Worm (Caenorhabditis elegans) whole organism, young adult: ENCODE data around the gene F36H1.3.

Experiments used
- B0035.1 ChIP-seq: sonication (generic microtip); optimal IDR thresholded peaks from 2 replicates; lab custom pipeline; 2016; ENCODE audit warnings: missing genetic modification characterization, mild to moderate bottlenecking, missing compliant biosample characterization, missing genotype, missing genetic modification reagents
- B0336.3 ChIP-seq: fragments of 200-800 bp; sonication (Bioruptor generic); IDR thresholded peaks from 2 replicates; pipeline ENCODE4 v1.3.6; 2022; ENCODE audit warnings: missing genetic modification characterization, missing compliant biosample characterization
- F10E7.11 ChIP-seq: sonication (generic microtip); optimal IDR thresholded peaks from 2 replicates; lab custom pipeline; 2017; ENCODE audit warnings: mild to moderate bottlenecking, missing genetic modification characterization, moderate library complexity, missing compliant biosample characterization
- F23B12.7 ChIP-seq: sonication (generic microtip); optimal IDR thresholded peaks from 2 replicates; lab custom pipeline; 2017; ENCODE audit warnings: missing genetic modification characterization, mild to moderate bottlenecking, missing compliant biosample characterization, antibody characterized with exemption, moderate library complexity; ENCODE audit not compliant: insufficient read depth
- F33H1.4 ChIP-seq: fragments of 200-800 bp; sonication (Bioruptor generic); IDR thresholded peaks from 2 replicates; pipeline ENCODE4 v1.3.6; 2022; ENCODE audit warnings: missing genetic modification reagents, missing genetic modification characterization, missing compliant biosample characterization
- F37B4.10 ChIP-seq: fragments of 200-800 bp; sonication (Bioruptor generic); IDR thresholded peaks from 2 replicates; pipeline ENCODE4 v1.3.6; 2022; ENCODE audit warnings: missing genetic modification characterization, missing compliant biosample characterization
- F52B5.7 ChIP-seq: sonication (generic microtip); optimal IDR thresholded peaks from 2 replicates; lab custom pipeline; 2016; ENCODE audit warnings: mild to moderate bottlenecking, missing genetic modification characterization, missing compliant biosample characterization
- F57A8.1 ChIP-seq: fragments of 200-800 bp; sonication (Bioruptor generic); optimal IDR thresholded peaks from 2 replicates; lab custom pipeline; 2018; ENCODE audit warnings: mild to moderate bottlenecking, missing genetic modification characterization, moderate library complexity, missing compliant biosample characterization
- F57C9.4 ChIP-seq: sonication (generic microtip); optimal IDR thresholded peaks from 2 replicates; lab custom pipeline; 2017; ENCODE audit warnings: mild to moderate bottlenecking, missing genetic modification characterization, missing compliant biosample characterization
- Y53G8AR.9 ChIP-seq: fragments of 200-800 bp; sonication (Bioruptor generic); conservative IDR thresholded peaks from 2 replicates; pipeline ENCODE4 v1.3.6; 2022; ENCODE audit warnings: missing genetic modification reagents, missing genetic modification characterization, missing compliant biosample characterization
- Y67H2A.10 ChIP-seq: fragments of 200-800 bp; sonication (Bioruptor generic); conservative IDR thresholded peaks from 2 replicates; pipeline ENCODE4 v1.3.6; 2022; ENCODE audit warnings: missing genetic modification reagents, missing genetic modification characterization, missing compliant biosample characterization
- Y79H2A.3 ChIP-seq: fragments of 200-800 bp; sonication (Bioruptor generic); conservative IDR thresholded peaks from 2 replicates; pipeline ENCODE4 v1.3.6; 2022; ENCODE audit warnings: missing genetic modification reagents, missing genetic modification characterization, missing compliant biosample characterization
- ZK185.1 ChIP-seq: sonication (generic microtip); optimal IDR thresholded peaks from 2 replicates; lab custom pipeline; 2016; ENCODE audit warnings: mild to moderate bottlenecking, missing genetic modification characterization, missing compliant biosample characterization; ENCODE audit not compliant: poor library complexity, severe bottlenecking
- ama-1 ChIP-seq, 3 experiments: fragments of 150-350 bp in 1 of 3; sonication (generic microtip) in 2 of 3; optimal IDR thresholded peaks; 2 replicates each; lab custom pipeline; 2014 to 2018; ENCODE audit warnings: missing biosample characterization in 2 of 3, missing genetic modification characterization in 2 of 3, missing genetic modification reagents in 2 of 3
- aptf-3 ChIP-seq: fragments of 200-800 bp; sonication (Bioruptor generic); IDR thresholded peaks from 2 replicates; pipeline ENCODE4 v1.3.6; 2022; ENCODE audit warnings: missing genetic modification characterization, missing compliant biosample characterization
- ccch-3 ChIP-seq: fragments of 200-800 bp; sonication (Bioruptor generic); optimal IDR thresholded peaks from 2 replicates; lab custom pipeline; 2018; ENCODE audit warnings: mild to moderate bottlenecking, missing genetic modification characterization, missing compliant biosample characterization
- cebp-2 ChIP-seq: fragments of 200-800 bp; sonication (Bioruptor generic); IDR thresholded peaks from 2 replicates; pipeline ENCODE4 v1.3.6; 2022; ENCODE audit warnings: missing genetic modification characterization, missing compliant biosample characterization
- ceh-100 ChIP-seq: fragments of 200-800 bp; sonication (Bioruptor generic); IDR thresholded peaks from 2 replicates; pipeline ENCODE4 v1.3.6; 2022; ENCODE audit warnings: missing genetic modification reagents, missing genetic modification characterization, missing compliant biosample characterization
- ceh-58 ChIP-seq: fragments of 200-800 bp; sonication (Bioruptor generic); IDR thresholded peaks from 2 replicates; pipeline ENCODE4 v1.3.6; 2022; ENCODE audit warnings: missing genetic modification characterization, missing compliant biosample characterization
- gei-17 ChIP-seq: fragments of 200-800 bp; sonication (Bioruptor generic); optimal IDR thresholded peaks from 2 replicates; lab custom pipeline; 2018; ENCODE audit warnings: mild to moderate bottlenecking, missing genetic modification characterization, missing compliant biosample characterization
- hlh-12 ChIP-seq: sonication (generic microtip); optimal IDR thresholded peaks from 2 replicates; lab custom pipeline; 2016; ENCODE audit warnings: missing genetic modification characterization, missing compliant biosample characterization
- hmg-20 ChIP-seq: fragments of 200-800 bp; sonication (Bioruptor generic); IDR thresholded peaks from 2 replicates; pipeline ENCODE4 v1.3.6; 2022; ENCODE audit warnings: missing genetic modification reagents, missing genetic modification characterization, missing compliant biosample characterization
- hsf-1 ChIP-seq: fragments of 200-800 bp; sonication (Bioruptor generic); IDR thresholded peaks from 2 replicates; pipeline ENCODE4 v1.3.6; 2022; ENCODE audit warnings: missing genetic modification reagents, missing genetic modification characterization, missing compliant biosample characterization
- lag-1 ChIP-seq: fragments of 200-800 bp; sonication (Bioruptor generic); IDR thresholded peaks from 2 replicates; pipeline ENCODE4 v1.3.6; 2022; ENCODE audit warnings: missing genetic modification reagents, missing genetic modification characterization, missing compliant biosample characterization
- lin-26 ChIP-seq: fragments of 200-800 bp; sonication (Bioruptor generic); IDR thresholded peaks from 2 replicates; pipeline ENCODE4 v1.3.6; 2022; ENCODE audit warnings: missing genetic modification reagents, missing genetic modification characterization, missing compliant biosample characterization
- lsl-1 ChIP-seq: fragments of 200-800 bp; sonication (Bioruptor generic); optimal IDR thresholded peaks from 2 replicates; lab custom pipeline; 2018; ENCODE audit warnings: mild to moderate bottlenecking, missing genetic modification characterization, moderate library complexity, missing compliant biosample characterization
- lsy-27 ChIP-seq: sonication (generic microtip); optimal IDR thresholded peaks from 2 replicates; lab custom pipeline; 2017; ENCODE audit warnings: missing genetic modification characterization, mild to moderate bottlenecking, missing compliant biosample characterization, antibody characterized with exemption, missing genotype, borderline replicate concordance; ENCODE audit not compliant: insufficient read depth
- madf-6 ChIP-seq: fragments of 200-800 bp; sonication (Bioruptor generic); IDR thresholded peaks from 2 replicates; pipeline ENCODE4 v1.3.6; 2022; ENCODE audit warnings: missing genetic modification reagents, missing genetic modification characterization, missing compliant biosample characterization
- madf-8 ChIP-seq: fragments of 200-800 bp; sonication (Bioruptor generic); conservative IDR thresholded peaks from 2 replicates; pipeline ENCODE4 v1.3.6; 2022; ENCODE audit warnings: missing genetic modification reagents, missing genetic modification characterization, missing compliant biosample characterization
- mcd-1 ChIP-seq: fragments of 200-800 bp; sonication (Bioruptor generic); IDR thresholded peaks from 2 replicates; pipeline ENCODE4 v1.3.6; 2022; ENCODE audit warnings: missing genetic modification reagents, missing genetic modification characterization, missing compliant biosample characterization
- mel-28 ChIP-seq: sonication (generic microtip); optimal IDR thresholded peaks from 2 replicates; lab custom pipeline; 2016; ENCODE audit warnings: borderline replicate concordance, mild to moderate bottlenecking, missing genetic modification characterization, missing compliant biosample characterization
- mes-4 ChIP-seq: sonication (generic microtip); optimal IDR thresholded peaks from 2 replicates; lab custom pipeline; 2016; ENCODE audit warnings: missing genotype, missing genetic modification characterization, missing compliant biosample characterization
- nhr-120 ChIP-seq: fragments of 200-800 bp; sonication (Bioruptor generic); IDR thresholded peaks from 2 replicates; pipeline ENCODE4 v1.3.6; 2022; ENCODE audit warnings: missing genetic modification characterization, missing compliant biosample characterization
- rcor-1 ChIP-seq: fragments of 200-800 bp; sonication (Bioruptor generic); IDR thresholded peaks from 2 replicates; pipeline ENCODE4 v1.3.6; 2022; ENCODE audit warnings: missing genetic modification reagents, missing genetic modification characterization, missing compliant biosample characterization
- rec-8 ChIP-seq, 2 experiments: sonication (generic microtip); optimal IDR thresholded peaks; 2 replicates each; lab custom pipeline; 2016; ENCODE audit warnings: mild to moderate bottlenecking in 2 of 2, missing genetic modification characterization in 2 of 2, missing genetic modification reagents in 2 of 2, missing genotype in 2 of 2, missing biosample characterization in 1 of 2, missing compliant biosample characterization in 1 of 2, moderate library complexity in 1 of 2
- snpc-4 ChIP-seq, 5 experiments: fragments of 150-350 bp in 1 of 5; sonication (generic microtip) in 4 of 5; optimal IDR thresholded peaks; 2 replicates each; lab custom pipeline; 2014 to 2018; ENCODE audit warnings: missing genetic modification characterization in 5 of 5, missing biosample characterization in 3 of 5, antibody characterized with exemption in 2 of 5, mild to moderate bottlenecking in 2 of 5, missing compliant biosample characterization in 2 of 5, missing genotype in 2 of 5, moderate library complexity in 2 of 5, missing genetic modification reagents in 1 of 5
- tbx-9 ChIP-seq: sonication (generic microtip); optimal IDR thresholded peaks from 2 replicates; lab custom pipeline; 2016; ENCODE audit warnings: borderline replicate concordance, missing genetic modification characterization, inconsistent platforms, missing compliant biosample characterization
- unc-130 ChIP-seq: sonication (generic microtip); optimal IDR thresholded peaks from 2 replicates; lab custom pipeline; 2016; ENCODE audit warnings: missing genetic modification reagents, missing genetic modification characterization, missing compliant biosample characterization
- unc-62 ChIP-seq: fragments of 150-350 bp; optimal IDR thresholded peaks from 2 replicates; lab custom pipeline; 2014; ENCODE audit warnings: missing biosample characterization, missing genetic modification reagents, missing genetic modification characterization
- zfh-2 ChIP-seq: fragments of 200-800 bp; sonication (Bioruptor generic); conservative IDR thresholded peaks from 2 replicates; pipeline ENCODE4 v1.3.6; 2022; ENCODE audit warnings: missing genetic modification reagents, missing genetic modification characterization, missing compliant biosample characterization
- ztf-22 ChIP-seq: fragments of 200-800 bp; sonication (Bioruptor generic); optimal IDR thresholded peaks from 2 replicates; lab custom pipeline; 2018; ENCODE audit warnings: mild to moderate bottlenecking, missing genetic modification characterization, moderate library complexity, missing compliant biosample characterization
- ztf-28 ChIP-seq: fragments of 200-800 bp; sonication (Bioruptor generic); IDR thresholded peaks from 2 replicates; pipeline ENCODE4 v1.3.6; 2022; ENCODE audit warnings: missing genetic modification reagents, missing genetic modification characterization, missing compliant biosample characterization
- ztf-3 ChIP-seq: fragments of 200-800 bp; sonication (Bioruptor generic); optimal IDR thresholded peaks from 2 replicates; lab custom pipeline; 2018; ENCODE audit warnings: mild to moderate bottlenecking, missing genetic modification characterization, missing compliant biosample characterization
- ztf-6 ChIP-seq: fragments of 200-800 bp; sonication (Bioruptor generic); IDR thresholded peaks from 2 replicates; pipeline ENCODE4 v1.3.6; 2022; ENCODE audit warnings: missing genetic modification reagents, missing genetic modification characterization, missing compliant biosample characterization

The F36H1.3 gene

ce11 chrIV:11022303-11022702, 27.6 kb upstream of the F36H1.3 start, which contains the start of gene alh-3:
Gene alh-3, plus strand, starts transcription at chrIV:11022603.
- TF ChIP-seq lin-26 (no peak), hmg-20 (GFP tag; lab: Robert Waterston, UW) (no peak), mcd-1 (GFP tag; lab: Robert Waterston, UW) (no peak), ama-1 (optimal IDR thresholded peaks at IDR 0.05; lab: Kevin White, UChicago) (peak; percentile 7), ama-1 (GFP tag; optimal IDR thresholded peaks at IDR 0.05; lab: Kevin White, UChicago) (no peak)

- TF ChIP-seq hsf-1 (GFP tag; lab: Robert Waterston, UW) (peak; percentile 80; the same call in 1 of the 2 replicates), ZK185.1 (peak; percentile 88), mes-4 (tag; lab: Kevin White, UChicago) (peak; percentile 92), lsy-27 (tag; lab: Kevin White, UChicago) (peak; percentile 33), ztf-3 (GFP tag; lab: Kevin White, UChicago) (peak; percentile 29), unc-130 (peak; percentile 84), snpc-4 (GFP tag; optimal IDR thresholded peaks at IDR 0.05; lab: Kevin White, UChicago) (peak; percentile 68), snpc-4 (tag; optimal IDR thresholded peaks at IDR 0.05; lab: Kevin White, UChicago) (peak in 3 of 4 experiments; percentile 63 to 76 (median 74)), zfh-2 (GFP tag; lab: Robert Waterston, UW) (no peak; the same call in 1 of the 2 replicates), ztf-28 (peak; percentile 82; the same call in 1 of the 2 replicates), F57C9.4 (tag; lab: Kevin White, UChicago) (peak; percentile 82), tbx-9 (peak; percentile 88), madf-6 (GFP tag; lab: Robert Waterston, UW) (peak; percentile 80), hlh-12 (tag; lab: Kevin White, UChicago) (peak; percentile 81), F52B5.7 (tag; lab: Kevin White, UChicago) (peak; percentile 98), hmg-20 (GFP tag; lab: Robert Waterston, UW) (peak; percentile 73), B0035.1 (tag; lab: Kevin White, UChicago) (peak; percentile 84), Y79H2A.3 (GFP tag; lab: Robert Waterston, UW) (peak; percentile 79; the same call in 1 of the 2 replicates), F23B12.7 (tag; lab: Kevin White, UChicago) (peak; percentile 49), mel-28 (tag; lab: Kevin White, UChicago) (peak; percentile 71), Y53G8AR.9 (no peak; the same call in none of the 2 replicates), rcor-1 (GFP tag; lab: Robert Waterston, UW) (peak; percentile 79), madf-8 (GFP tag; lab: Robert Waterston, UW) (peak; percentile 55; the same call in 1 of the 2 replicates), F33H1.4 (GFP tag; lab: Robert Waterston, UW) (peak; percentile 60), F37B4.10 (GFP tag; lab: Robert Waterston, UW) (peak; percentile 98), ztf-22 (GFP tag; lab: Kevin White, UChicago) (peak; percentile 68), ceh-58 (GFP tag; lab: Robert Waterston, UW) (peak; percentile 96; the same call in 1 of the 2 replicates), Y67H2A.10 (GFP tag; lab: Robert Waterston, UW) (no peak), ztf-6 (GFP tag; lab: Robert Waterston, UW) (no peak), unc-62 (GFP tag; lab: Kevin White, UChicago) (no peak), B0336.3 (GFP tag; lab: Robert Waterston, UW) (peak; percentile 90), gei-17 (GFP tag; lab: Kevin White, UChicago) (peak; percentile 29), ceh-100 (GFP tag; lab: Robert Waterston, UW) (peak; percentile 66; the same call in 1 of the 2 replicates), F10E7.11 (tag; lab: Kevin White, UChicago) (peak; percentile 82), aptf-3 (GFP tag; lab: Robert Waterston, UW) (peak; percentile 85; the same call in 1 of the 2 replicates), nhr-120 (GFP tag; lab: Robert Waterston, UW) (no peak), lag-1 (GFP tag; lab: Robert Waterston, UW) (no peak), F57A8.1 (peak; percentile 95), ccch-3 (no peak), rec-8 (tag; optimal IDR thresholded peaks at IDR 0.05; lab: Kevin White, UChicago) (peak; percentile 83 to 92), lsl-1 (peak; percentile 68), cebp-2 (peak; percentile 64; the same call in 1 of the 2 replicates)
These were observed 24.0 kb upstream of the F36H1.3 start for ce11 chrIV:11025941-11026340.
